Worm (Caenorhabditis elegans) whole organism, L3 larva: Measurements from ENCODE around the gene C05B5.16.

Experiments
- aly-2 ChIP-seq: fragments of 150-350 bp; optimal IDR thresholded peaks from 2 replicates; lab custom pipeline; 2014; ENCODE audit warnings: missing biosample characterization, missing genetic modification characterization
- elt-1 ChIP-seq: fragments of 150-350 bp; optimal IDR thresholded peaks from 2 replicates; lab custom pipeline; 2014; ENCODE audit warnings: missing biosample characterization, missing genetic modification characterization
- fkh-10 ChIP-seq: sonication (generic microtip); optimal IDR thresholded peaks from 2 replicates; lab custom pipeline; 2017; ENCODE audit warnings: missing biosample characterization, missing genetic modification reagents, missing genetic modification characterization
- jun-1 ChIP-seq: fragments of 150-350 bp; optimal IDR thresholded peaks from 2 replicates; lab custom pipeline; 2014; ENCODE audit warnings: missing biosample characterization, missing genetic modification reagents, missing genetic modification characterization
- lin-39 ChIP-seq: fragments of 150-350 bp; optimal IDR thresholded peaks from 2 replicates; lab custom pipeline; 2018; ENCODE audit warnings: missing biosample characterization, missing genetic modification reagents, missing genetic modification characterization
- nhr-12 ChIP-seq: fragments of 150-350 bp; optimal IDR thresholded peaks from 2 replicates; lab custom pipeline; 2014; ENCODE audit warnings: missing biosample characterization, missing genetic modification characterization
- nhr-237 ChIP-seq: fragments of 150-350 bp; optimal IDR thresholded peaks from 2 replicates; lab custom pipeline; 2014; ENCODE audit warnings: missing biosample characterization, missing genetic modification characterization
- nhr-25 ChIP-seq: sonication (generic microtip); optimal IDR thresholded peaks from 2 replicates; lab custom pipeline; 2017; ENCODE audit warnings: missing biosample characterization, missing genetic modification characterization
- nhr-67 ChIP-seq: fragments of 150-350 bp; optimal IDR thresholded peaks from 2 replicates; lab custom pipeline; 2014; ENCODE audit warnings: missing biosample characterization, missing genetic modification characterization
- nhr-76 ChIP-seq: fragments of 150-350 bp; sonication (generic microtip); optimal IDR thresholded peaks from 5 replicates; lab custom pipeline; 2014; ENCODE audit warnings: missing biosample characterization, missing genetic modification characterization
- nhr-77 ChIP-seq: fragments of 150-350 bp; optimal IDR thresholded peaks from 2 replicates; lab custom pipeline; 2014; ENCODE audit warnings: missing biosample characterization, missing genetic modification characterization
- skn-1 ChIP-seq: fragments of 150-350 bp; optimal IDR thresholded peaks from 2 replicates; lab custom pipeline; 2014; ENCODE audit warnings: missing biosample characterization, missing genetic modification characterization
- unc-62 ChIP-seq: fragments of 150-350 bp; sonication (generic microtip); optimal IDR thresholded peaks from 4 replicates; lab custom pipeline; 2014; ENCODE audit warnings: missing biosample characterization, missing genetic modification reagents, missing genetic modification characterization
- ztf-4 ChIP-seq: fragments of 150-350 bp; optimal IDR thresholded peaks from 2 replicates; lab custom pipeline; 2014; ENCODE audit warnings: missing biosample characterization, missing genetic modification characterization

DNA sequence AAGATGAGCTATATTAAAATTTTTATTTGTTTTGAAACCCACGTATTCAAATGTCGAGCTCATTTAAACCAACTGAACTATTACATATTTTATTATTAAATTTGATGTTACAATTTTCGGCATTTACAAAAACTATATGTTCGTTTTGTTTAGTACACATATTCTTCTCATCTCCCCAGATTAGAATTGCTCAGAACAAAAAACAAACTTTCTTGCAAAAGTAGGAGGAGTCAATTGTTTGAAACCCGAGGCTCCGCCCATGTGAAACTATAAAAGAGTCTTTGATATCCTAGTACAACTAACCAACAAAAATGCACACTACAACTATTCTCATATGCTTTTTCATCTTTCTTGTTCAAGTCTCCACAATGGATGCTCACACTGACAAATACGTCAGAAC is 13.8 kb downstream of the C05B5.16 start, which contains the start of gene ins-22:
- TF ChIP-seq lin-39 (tag; lab: Kevin White, UChicago), result no peak
- TF ChIP-seq ztf-4 (tag; lab: Kevin White, UChicago), result no peak
- no peak for TF ChIP-seq aly-2 (tag; lab: Kevin White, UChicago)
- TF ChIP-seq jun-1 (tag; lab: Kevin White, UChicago), result no peak
- TF ChIP-seq fkh-10 (GFP tag; lab: Kevin White, UChicago), result no peak
- no peak for TF ChIP-seq elt-1 (tag; lab: Kevin White, UChicago)
- TF ChIP-seq nhr-76 (tag; lab: Kevin White, UChicago), result no peak
- no peak for TF ChIP-seq nhr-12 (tag; lab: Kevin White, UChicago)
- TF ChIP-seq unc-62, result no peak
- no peak for TF ChIP-seq nhr-67
- TF ChIP-seq nhr-77 (tag; lab: Kevin White, UChicago), result no peak
- no peak for TF ChIP-seq nhr-25 (tag; lab: Kevin White, UChicago)
- TF ChIP-seq nhr-237 (tag; lab: Kevin White, UChicago), result no peak
- TF ChIP-seq skn-1 (tag; lab: Kevin White, UChicago), result no peak
